Fruit fly (Drosophila melanogaster) whole organism, wandering third instar larva: Measurements from ENCODE around the gene Coa8.
A peak's percentile ranks its signal among the peaks of the same experiment; 100 is the strongest.

Experiments
- CG32264 ChIP-seq: fragments of 200-800 bp; sonication (Bioruptor generic); optimal IDR thresholded peaks from 2 replicates; lab custom pipeline; 2016; ENCODE audit warnings: missing biosample characterization, missing genetic modification characterization
- CG9705 ChIP-seq: fragments of 200-800 bp; sonication (Bioruptor generic); optimal IDR thresholded peaks from 2 replicates; lab custom pipeline; 2018; ENCODE audit warnings: missing biosample characterization, mild to moderate bottlenecking, missing genetic modification characterization
- CrebA ChIP-seq: fragments of 200-800 bp; sonication (Bioruptor generic); optimal IDR thresholded peaks from 2 replicates; lab custom pipeline; 2016; ENCODE audit warnings: missing biosample characterization, mild to moderate bottlenecking, missing genetic modification characterization, borderline replicate concordance
- Dif ChIP-seq: fragments of 200-275, 200-300 bp; sonication (Bioruptor generic); optimal IDR thresholded peaks from 2 replicates; lab custom pipeline; 2018; ENCODE audit warnings: missing biosample characterization, missing genetic modification characterization; ENCODE audit not compliant: partially characterized antibody
- HLH106 ChIP-seq: fragments of 200-800 bp; optimal IDR thresholded peaks from 3 replicates; lab custom pipeline; 2019; ENCODE audit warnings: missing biosample characterization, mild to moderate bottlenecking, missing genetic modification characterization, moderate library complexity
- Hnf4 ChIP-seq: fragments of 200-800 bp; sonication (Bioruptor generic); optimal IDR thresholded peaks from 2 replicates; lab custom pipeline; 2016; ENCODE audit warnings: missing biosample characterization, mild to moderate bottlenecking, missing genetic modification characterization
- Hr83 ChIP-seq: fragments of 200-300 bp; sonication (Bioruptor generic); optimal IDR thresholded peaks from 2 replicates; lab custom pipeline; 2016; ENCODE audit warnings: missing biosample characterization, mild to moderate bottlenecking, missing genetic modification characterization, moderate library complexity; ENCODE audit not compliant: poor library complexity, severe bottlenecking
- Jra ChIP-seq: sonication (Bioruptor generic); optimal IDR thresholded peaks from 2 replicates; lab custom pipeline; 2016; ENCODE audit warnings: missing biosample characterization, missing genetic modification characterization
- Myc ChIP-seq: fragments of >200 bp; optimal IDR thresholded peaks from 2 replicates; lab custom pipeline; 2017
- N ChIP-seq: fragments of >200 bp; optimal IDR thresholded peaks from 2 replicates; lab custom pipeline; 2018; ENCODE audit warnings: missing biosample characterization, missing external identifiers, missing genetic modification characterization
- OdsH ChIP-seq: fragments of 200-800 bp; sonication (Bioruptor generic); optimal IDR thresholded peaks from 2 replicates; lab custom pipeline; 2016; ENCODE audit warnings: missing biosample characterization, mild to moderate bottlenecking, missing genetic modification characterization
- Rel ChIP-seq, 2 experiments: fragments of 200-800 bp; sonication (Bioruptor generic) in 1 of 2; optimal IDR thresholded peaks; 2 replicates in 1 of 2; 3 replicates in 1 of 2; lab custom pipeline; 2016 to 2019; ENCODE audit warnings: mild to moderate bottlenecking in 2 of 2, missing biosample characterization in 2 of 2, missing genetic modification characterization in 2 of 2, moderate library complexity in 1 of 2
- Sp1 ChIP-seq: fragments of 200-800 bp; sonication (Bioruptor generic); optimal IDR thresholded peaks from 3 replicates; lab custom pipeline; 2019; ENCODE audit warnings: missing biosample characterization, mild to moderate bottlenecking, missing genetic modification characterization, moderate library complexity
- Vsx2 ChIP-seq: fragments of 200-300, 225-300 bp; sonication (Bioruptor generic); optimal IDR thresholded peaks from 2 replicates; lab custom pipeline; 2018; ENCODE audit warnings: missing biosample characterization, missing genetic modification characterization; ENCODE audit not compliant: partially characterized antibody
- br ChIP-seq: fragments of 200-800 bp; sonication (Bioruptor generic); optimal IDR thresholded peaks from 2 replicates; lab custom pipeline; 2016; ENCODE audit warnings: missing biosample characterization, missing genetic modification characterization
- brk ChIP-seq: fragments of 200-800 bp; sonication (Bioruptor generic); optimal IDR thresholded peaks from 2 replicates; lab custom pipeline; 2016; ENCODE audit warnings: missing biosample characterization, mild to moderate bottlenecking, missing genetic modification characterization
- dl ChIP-seq, 2 experiments: fragments of 175-275, 200-275 bp in 1 of 2; fragments of 200-275 bp in 1 of 2; sonication (Bioruptor generic); optimal IDR thresholded peaks; lab custom pipeline; 2018; ENCODE audit warnings: mild to moderate bottlenecking in 2 of 2, missing biosample characterization in 2 of 2, missing genetic modification characterization in 2 of 2, moderate library complexity in 2 of 2; ENCODE audit not compliant: partially characterized antibody in 2 of 2, insufficient read depth in 1 of 2
- dmrt93B ChIP-seq: fragments of 200-800 bp; sonication (Bioruptor generic); optimal IDR thresholded peaks from 2 replicates; lab custom pipeline; 2018; ENCODE audit warnings: missing biosample characterization, mild to moderate bottlenecking, missing genetic modification characterization
- ey ChIP-seq: fragments of 200-800 bp; sonication (Bioruptor generic); optimal IDR thresholded peaks from 2 replicates; lab custom pipeline; 2016; ENCODE audit warnings: missing biosample characterization, missing genetic modification characterization
- foxo ChIP-seq, 2 experiments: fragments of 200-800 bp; sonication (Bioruptor generic); optimal IDR thresholded peaks; 2 replicates in 1 of 2; 3 replicates in 1 of 2; lab custom pipeline; 2016 to 2017; ENCODE audit warnings: missing biosample characterization in 2 of 2, missing genetic modification characterization in 2 of 2
- fru ChIP-seq: fragments of 200-800 bp; sonication (Bioruptor generic); optimal IDR thresholded peaks from 3 replicates; lab custom pipeline; 2016; ENCODE audit warnings: missing biosample characterization, mild to moderate bottlenecking, missing genetic modification characterization
- h ChIP-seq: fragments of 200-800 bp; sonication (Bioruptor generic); optimal IDR thresholded peaks from 3 replicates; lab custom pipeline; 2016; ENCODE audit warnings: missing biosample characterization, mild to moderate bottlenecking, missing genetic modification characterization
- jim ChIP-seq: fragments of 175-275, 200-325 bp; sonication (Bioruptor generic); optimal IDR thresholded peaks from 2 replicates; lab custom pipeline; 2016; ENCODE audit warnings: missing biosample characterization, mild to moderate bottlenecking, missing genetic modification characterization
- lola ChIP-seq: fragments of >200 bp; optimal IDR thresholded peaks from 2 replicates; lab custom pipeline; 2017; ENCODE audit warnings: missing biosample characterization, missing genetic modification characterization
- pan ChIP-seq: fragments of >200 bp; optimal IDR thresholded peaks from 2 replicates; lab custom pipeline; 2017
- psq ChIP-seq: fragments of 200-800 bp; sonication (Bioruptor generic); optimal IDR thresholded peaks from 3 replicates; lab custom pipeline; 2017; ENCODE audit warnings: missing biosample characterization, mild to moderate bottlenecking, missing genetic modification characterization, moderate library complexity
- rgr ChIP-seq: fragments of 200-800 bp; sonication (Bioruptor generic); optimal IDR thresholded peaks from 3 replicates; lab custom pipeline; 2016; ENCODE audit warnings: missing biosample characterization, mild to moderate bottlenecking, missing genetic modification characterization
- sage ChIP-seq: fragments of 200-800 bp; sonication (Bioruptor generic); optimal IDR thresholded peaks from 2 replicates; lab custom pipeline; 2016; ENCODE audit warnings: missing biosample characterization, mild to moderate bottlenecking, missing genetic modification characterization
- tai ChIP-seq: sonication (Bioruptor generic); optimal IDR thresholded peaks from 2 replicates; lab custom pipeline; 2016; ENCODE audit warnings: missing biosample characterization, missing genetic modification characterization
- usp ChIP-seq: fragments of >200 bp; optimal IDR thresholded peaks from 2 replicates; lab custom pipeline; 2017; ENCODE audit warnings: missing biosample characterization, missing genetic modification characterization
- woc ChIP-seq: sonication (Bioruptor generic); optimal IDR thresholded peaks from 2 replicates; lab custom pipeline; 2016; ENCODE audit warnings: missing biosample characterization, mild to moderate bottlenecking, missing genetic modification characterization

The Coa8 gene

DNA sequence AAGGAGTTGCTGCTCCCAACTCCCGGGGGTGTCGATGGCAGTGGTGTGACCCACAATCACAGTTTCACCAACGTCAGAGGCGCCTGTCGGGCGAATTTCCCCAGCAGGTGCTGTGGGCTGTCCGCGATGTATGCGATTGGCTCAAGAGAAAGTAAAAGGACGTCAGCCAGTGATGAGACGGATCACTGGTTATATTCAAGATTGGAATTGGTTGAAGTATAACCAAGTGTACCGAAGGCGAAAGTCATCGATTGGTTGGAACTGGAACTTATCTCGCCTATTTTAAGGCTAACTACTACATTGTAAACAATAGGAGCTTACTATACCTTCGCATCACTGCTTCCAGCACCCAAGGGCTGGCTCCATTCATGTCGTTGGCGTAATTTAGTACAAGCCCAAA lies 23.0 kb downstream of the Coa8 start, which contains the start of gene CG32801:
Gene CG32801 (minus strand): TSS at position 101 of the 400 bp plus-strand sequence.
- no peak for TF ChIP-seq foxo (GFP tag; optimal IDR thresholded peaks at IDR 0.05; lab: Kevin White, UChicago)
- TF ChIP-seq jim (GFP tag; lab: Kevin White, UChicago), result no peak
- no peak for TF ChIP-seq N (GFP tag; lab: Kevin White, UChicago)
- TF ChIP-seq Vsx2, result no peak
- TF ChIP-seq sage (GFP tag; lab: Kevin White, UChicago), result no peak
- no peak for TF ChIP-seq lola
- TF ChIP-seq fru (GFP tag; lab: Kevin White, UChicago), result no peak
- no peak for TF ChIP-seq brk
- TF ChIP-seq CG9705 (GFP tag; lab: Kevin White, UChicago), result no peak
- no peak for TF ChIP-seq CG32264
- TF ChIP-seq pan (lab: Kevin White, UChicago), result no peak
- TF ChIP-seq Rel (GFP tag; optimal IDR thresholded peaks at IDR 0.05; lab: Kevin White, UChicago), result no peak
- no peak for TF ChIP-seq Rel (tag; optimal IDR thresholded peaks at IDR 0.05; lab: Kevin White, UChicago)
- no peak for TF ChIP-seq usp (GFP tag; lab: Kevin White, UChicago)
- no peak for TF ChIP-seq Jra (GFP tag; lab: Kevin White, UChicago)
- TF ChIP-seq tai (GFP tag; lab: Kevin White, UChicago), result no peak
- TF ChIP-seq rgr, result no peak
- no peak for TF ChIP-seq h (GFP tag; lab: Kevin White, UChicago)
- no peak for TF ChIP-seq psq

DNA sequence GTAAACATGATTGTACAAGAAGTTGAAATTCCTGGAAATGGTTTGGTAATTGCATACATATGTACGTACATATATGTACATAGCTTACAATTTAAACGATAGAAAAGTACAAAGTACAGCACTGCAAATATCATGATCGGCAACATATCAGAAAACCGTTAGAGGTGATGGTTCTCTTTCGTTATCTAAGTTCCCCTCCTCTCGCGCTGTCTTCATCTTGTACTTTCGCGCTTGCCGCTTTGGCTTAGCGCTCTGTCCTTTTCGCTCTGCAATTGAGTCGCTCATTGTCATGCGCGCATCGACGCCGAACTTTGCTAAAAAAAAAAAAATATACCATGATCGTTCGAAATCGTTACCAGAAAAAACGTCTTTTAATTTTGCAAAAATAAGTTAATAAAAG lies 23.9 kb downstream of the Coa8 start:
- no peak for TF ChIP-seq jim (GFP tag; lab: Kevin White, UChicago)
- TF ChIP-seq OdsH (GFP tag; lab: Kevin White, UChicago), result no peak
- no peak for TF ChIP-seq dl (GFP tag; optimal IDR thresholded peaks at IDR 0.05; lab: Kevin White, UChicago; ENCODE audit: insufficient read depth in 1 of 2, partially characterized antibody in 2 of 2)
- no peak for TF ChIP-seq CrebA
- no peak for TF ChIP-seq lola
- TF ChIP-seq sage (GFP tag; lab: Kevin White, UChicago), result no peak
- no peak for TF ChIP-seq tai (GFP tag; lab: Kevin White, UChicago)
- no peak for TF ChIP-seq fru (GFP tag; lab: Kevin White, UChicago)
- TF ChIP-seq ey, result no peak

- TF ChIP-seq foxo (GFP tag; optimal IDR thresholded peaks at IDR 0.05; lab: Kevin White, UChicago) (peak in 1 of 2 experiments; percentile 73), Myc (peak; percentile 51), brk (no peak), rgr (peak; percentile 45), br (peak; percentile 43), dmrt93B (GFP tag; lab: Kevin White, UChicago) (peak; percentile 30), h (GFP tag; lab: Kevin White, UChicago) (peak; percentile 73), Sp1 (GFP tag; lab: Kevin White, UChicago) (peak; percentile 63), N (GFP tag; lab: Kevin White, UChicago) (no peak), psq (peak; percentile 56), Hnf4 (GFP tag; lab: Kevin White, UChicago) (no peak), Rel (GFP tag; optimal IDR thresholded peaks at IDR 0.05; lab: Kevin White, UChicago) (no peak), Rel (tag; optimal IDR thresholded peaks at IDR 0.05; lab: Kevin White, UChicago) (peak; percentile 41), HLH106 (peak; percentile 64), Hr83 (peak; percentile 1), ey (peak; percentile 24), OdsH (GFP tag; lab: Kevin White, UChicago) (peak; percentile 38), usp (GFP tag; lab: Kevin White, UChicago) (no peak), woc (GFP tag; lab: Kevin White, UChicago) (peak; percentile 85), Vsx2 (no peak), fru (GFP tag; lab: Kevin White, UChicago) (peak; percentile 68)
These were observed 27.7 kb downstream of the Coa8 start, which contains the start of gene mip130 for dm6 chrX:1907727-1908264. mip130 (plus strand) TSS chrX:1908239.

dm6 chrX:1908757-1909156 lies 28.7 kb downstream of the Coa8 start, which contains the start of the genes Edem1 and Rbcn-3B:
Edem1 (minus strand) TSS chrX:1908827.
Rbcn-3B (plus strand) TSS chrX:1908920.
- TF ChIP-seq Dif (no peak), Sp1 (GFP tag; lab: Kevin White, UChicago) (peak; percentile 10)
- TF ChIP-seq, all 38 proteins: peak for 1
